Fruit fly (Drosophila melanogaster): Measurements from ENCODE around the gene Rad9.
A peak's percentile ranks its signal among the peaks of the same experiment; 100 is the strongest.

dm6 chr3L:18898086-18898470 is 25.7 kb upstream of the Rad9 start, which contains the start of gene CG3902:
- TF ChIP-seq salr (GFP tag; optimal IDR thresholded peaks at IDR 0.05), result no peak
- TF ChIP-seq CG6163 (GFP tag; IDR thresholded peaks at IDR 0.05), result peak; percentile 57; the same call in 1 of the 3 replicates
- TF ChIP-seq CG15336 (GFP tag; IDR thresholded peaks at IDR 0.05), result peak; percentile 49; the same call in 1 of the 2 replicates
- TF ChIP-seq eg (GFP tag; IDR thresholded peaks at IDR 0.05), result peak; percentile 59; the same call in 1 of the 3 replicates
- TF ChIP-seq fd59A (GFP tag; optimal IDR thresholded peaks at IDR 0.05), result no peak
- no peak for TF ChIP-seq CG6808 (GFP tag; optimal IDR thresholded peaks at IDR 0.05)
- peak; percentile 75 for TF ChIP-seq CG6854 (GFP tag; optimal IDR thresholded peaks at IDR 0.05)
- no peak for TF ChIP-seq topi (GFP tag; optimal IDR thresholded peaks at IDR 0.05)
